Fruit fly (Drosophila melanogaster): ENCODE results near the gene rst.

DNA sequence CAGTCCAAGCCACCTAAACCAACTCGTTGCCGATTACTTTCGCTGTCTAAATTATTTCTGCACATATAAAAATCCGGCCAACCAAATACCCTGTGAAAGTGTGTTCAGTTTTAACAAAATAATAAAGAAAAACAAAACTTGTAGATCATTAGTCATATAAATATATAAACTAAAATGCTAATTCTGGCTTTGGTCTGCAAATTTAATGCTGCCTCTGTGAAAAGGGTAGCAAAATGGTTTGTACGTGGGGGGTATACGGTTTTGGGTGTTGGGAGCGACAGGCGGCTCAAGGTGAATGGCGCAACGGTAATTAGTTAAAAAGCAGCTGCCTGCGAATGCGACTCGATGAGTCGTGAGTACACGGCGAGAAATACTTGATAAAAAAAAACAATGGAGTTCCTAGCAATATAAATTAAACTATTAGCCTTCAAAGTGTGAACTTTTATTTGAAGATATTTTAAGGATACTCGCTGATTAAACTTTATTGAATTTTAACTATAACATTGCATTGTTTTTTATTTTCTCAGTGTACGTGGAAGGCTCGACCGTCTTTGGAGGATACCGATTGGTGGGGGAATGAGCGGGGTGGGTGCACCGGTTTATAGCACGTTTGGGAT, 4.3 kb upstream of the rst start:
- TF ChIP-seq Hr96 (GFP tag; optimal IDR thresholded peaks at IDR 0.05), result no peak
- no peak for TF ChIP-seq toe (GFP tag; optimal IDR thresholded peaks at IDR 0.05)
- TF ChIP-seq Crg-1 (GFP tag; optimal IDR thresholded peaks at IDR 0.05), result no peak
- TF ChIP-seq CG5204 (GFP tag; optimal IDR thresholded peaks at IDR 0.05), result no peak
- TF ChIP-seq CG11617 (GFP tag; optimal IDR thresholded peaks at IDR 0.05), result no peak
- no peak for TF ChIP-seq cic (GFP tag; optimal IDR thresholded peaks at IDR 0.05)
- no peak for TF ChIP-seq kay (GFP tag; ENCODE audit: borderline replicate concordance)
- no peak for TF ChIP-seq ovo (GFP tag; optimal IDR thresholded peaks at IDR 0.05)
- no peak for TF ChIP-seq Clk (GFP tag; optimal IDR thresholded peaks at IDR 0.05)
- no peak for TF ChIP-seq CG7045 (GFP tag; optimal IDR thresholded peaks at IDR 0.05)
- TF ChIP-seq pad (GFP tag; optimal IDR thresholded peaks at IDR 0.05), result no peak
- no peak for TF ChIP-seq bab1 (GFP tag; optimal IDR thresholded peaks at IDR 0.05)
- no peak for TF ChIP-seq CG14711 (tag; optimal IDR thresholded peaks at IDR 0.05)
